Worm (Caenorhabditis elegans) whole organism, L1 larva: ENCODE data around the gene efn-3.

Source experiments
- C16A3.4 ChIP-seq: fragments of 150-350 bp; optimal IDR thresholded peaks from 2 replicates; lab custom pipeline; 2014; ENCODE audit warnings: missing biosample characterization, missing genetic modification characterization
- C34B4.2 ChIP-seq: sonication (generic microtip); optimal IDR thresholded peaks from 2 replicates; lab custom pipeline; 2017; ENCODE audit warnings: mild to moderate bottlenecking, missing genetic modification characterization, missing compliant biosample characterization
- aha-1 ChIP-seq: fragments of 150-350 bp; optimal IDR thresholded peaks from 2 replicates; lab custom pipeline; 2014; ENCODE audit warnings: missing biosample characterization, missing genetic modification characterization
- aly-2 ChIP-seq: fragments of 150-350 bp; optimal IDR thresholded peaks from 2 replicates; lab custom pipeline; 2014; ENCODE audit warnings: missing biosample characterization, missing genetic modification characterization
- ceh-8 ChIP-seq: fragments of 200-800 bp; sonication (Bioruptor generic); optimal IDR thresholded peaks from 2 replicates; lab custom pipeline; 2018; ENCODE audit warnings: mild to moderate bottlenecking, missing genetic modification characterization, moderate library complexity, missing compliant biosample characterization
- ceh-82 ChIP-seq, 3 experiments: fragments of 150-350 bp in 1 of 3; sonication (generic microtip) in 2 of 3; optimal IDR thresholded peaks; 2 replicates each; lab custom pipeline; 2014 to 2017; ENCODE audit warnings: missing biosample characterization in 3 of 3, missing genetic modification characterization in 3 of 3
- ces-1 ChIP-seq: fragments of 150-350 bp; optimal IDR thresholded peaks from 2 replicates; lab custom pipeline; 2014; ENCODE audit warnings: missing biosample characterization, missing genetic modification reagents, missing genetic modification characterization
- dpl-1 ChIP-seq, 3 experiments: fragments of 150-350 bp in 2 of 3; sonication (generic microtip) in 1 of 3; optimal IDR thresholded peaks; 2 replicates each; lab custom pipeline; 2014 to 2017; ENCODE audit warnings: missing biosample characterization in 3 of 3, missing genetic modification characterization in 3 of 3, missing genetic modification reagents in 3 of 3
- dsc-1 ChIP-seq: sonication (generic microtip); optimal IDR thresholded peaks from 2 replicates; lab custom pipeline; 2016; ENCODE audit warnings: mild to moderate bottlenecking, missing genetic modification characterization, missing compliant biosample characterization
- efl-3 ChIP-seq: fragments of 200-800 bp; sonication (Bioruptor generic); optimal IDR thresholded peaks from 2 replicates; lab custom pipeline; 2018; ENCODE audit warnings: mild to moderate bottlenecking, missing genetic modification characterization, missing compliant biosample characterization
- egl-13 ChIP-seq: sonication (generic microtip); optimal IDR thresholded peaks from 2 replicates; lab custom pipeline; 2016; ENCODE audit warnings: missing genotype, missing genetic modification reagents, missing genetic modification characterization, missing compliant biosample characterization
- elt-3 ChIP-seq, 6 experiments: fragments of 150-350 bp in 1 of 6; sonication (generic microtip); optimal IDR thresholded peaks; 2 replicates each; lab custom pipeline; 2017 to 2018; ENCODE audit warnings: missing biosample characterization in 6 of 6, missing genetic modification characterization in 6 of 6, inconsistent platforms in 1 of 6
- ets-5 ChIP-seq: fragments of 200-800 bp; sonication (Bioruptor generic); IDR thresholded peaks from 2 replicates; pipeline ENCODE4 v1.3.6; 2022; ENCODE audit warnings: missing genetic modification characterization, missing compliant biosample characterization
- fkh-4 ChIP-seq: sonication (generic microtip); optimal IDR thresholded peaks from 2 replicates; lab custom pipeline; 2016; ENCODE audit warnings: missing compliant biosample characterization, missing genetic modification characterization, borderline replicate concordance
- fos-1 ChIP-seq: fragments of 150-350 bp; optimal IDR thresholded peaks from 2 replicates; lab custom pipeline; 2014; ENCODE audit warnings: missing biosample characterization, missing genetic modification characterization
- hlh-17 ChIP-seq: fragments of 200-800 bp; sonication (Bioruptor generic); optimal IDR thresholded peaks from 2 replicates; lab custom pipeline; 2018; ENCODE audit warnings: missing genetic modification characterization, mild to moderate bottlenecking, missing compliant biosample characterization, moderate library complexity, borderline replicate concordance
- hpl-2 ChIP-seq: fragments of 150-350 bp; optimal IDR thresholded peaks from 2 replicates; lab custom pipeline; 2014; ENCODE audit warnings: missing biosample characterization, missing genetic modification reagents, missing genetic modification characterization
- irx-1 ChIP-seq: sonication (generic microtip); optimal IDR thresholded peaks from 2 replicates; lab custom pipeline; 2016; ENCODE audit warnings: missing genetic modification characterization, missing compliant biosample characterization
- lin-14 ChIP-seq: fragments of 200-800 bp; sonication (Bioruptor generic); optimal IDR thresholded peaks from 2 replicates; lab custom pipeline; 2018; ENCODE audit warnings: mild to moderate bottlenecking, missing genetic modification characterization, moderate library complexity, missing compliant biosample characterization
- lin-15B ChIP-seq: fragments of 150-350 bp; sonication (generic microtip); optimal IDR thresholded peaks from 3 replicates; lab custom pipeline; 2014; ENCODE audit warnings: missing biosample characterization, missing genetic modification characterization
- lin-35 ChIP-seq, 2 experiments: fragments of 150-350 bp; optimal IDR thresholded peaks; 2 replicates each; lab custom pipeline; 2014; ENCODE audit warnings: missing biosample characterization in 2 of 2, missing genetic modification characterization in 2 of 2, missing genetic modification reagents in 2 of 2
- lsy-2 ChIP-seq, 2 experiments: fragments of 150-350 bp; optimal IDR thresholded peaks; 2 replicates each; lab custom pipeline; 2014; ENCODE audit warnings: missing biosample characterization in 2 of 2, missing genetic modification characterization in 2 of 2
- mdl-1 ChIP-seq, 2 experiments: fragments of 150-350 bp; optimal IDR thresholded peaks; 2 replicates each; lab custom pipeline; 2014 to 2017; ENCODE audit warnings: missing biosample characterization in 2 of 2, missing genetic modification characterization in 2 of 2, inconsistent platforms in 1 of 2
- mef-2 ChIP-seq: fragments of 150-350 bp; optimal IDR thresholded peaks from 2 replicates; lab custom pipeline; 2014; ENCODE audit warnings: missing biosample characterization, missing genetic modification characterization
- mep-1 ChIP-seq: fragments of 150-350 bp; optimal IDR thresholded peaks from 2 replicates; lab custom pipeline; 2014; ENCODE audit warnings: missing biosample characterization, missing genetic modification characterization
- nhr-11 ChIP-seq: fragments of 150-350 bp; optimal IDR thresholded peaks from 2 replicates; lab custom pipeline; 2014; ENCODE audit warnings: missing biosample characterization, missing genetic modification characterization
- nhr-20 ChIP-seq: sonication (generic microtip); optimal IDR thresholded peaks from 2 replicates; lab custom pipeline; 2016; ENCODE audit warnings: mild to moderate bottlenecking, missing genetic modification characterization, missing compliant biosample characterization
- nhr-47 ChIP-seq: sonication (generic microtip); optimal IDR thresholded peaks from 2 replicates; lab custom pipeline; 2016; ENCODE audit warnings: mild to moderate bottlenecking, missing genetic modification characterization, moderate library complexity, missing compliant biosample characterization
- nhr-71 ChIP-seq: sonication (generic microtip); optimal IDR thresholded peaks from 2 replicates; lab custom pipeline; 2016; ENCODE audit warnings: mild to moderate bottlenecking, missing genetic modification characterization, moderate library complexity, missing compliant biosample characterization
- nhr-77 ChIP-seq: fragments of 150-350 bp; optimal IDR thresholded peaks from 2 replicates; lab custom pipeline; 2014; ENCODE audit warnings: missing biosample characterization, missing genetic modification characterization
- nhr-85 ChIP-seq: sonication (generic microtip); peaks from one replicate; lab custom pipeline; 2016; ENCODE audit warnings: missing genetic modification characterization, inconsistent platforms, missing compliant biosample characterization
- nhr-90 ChIP-seq: sonication (generic microtip); optimal IDR thresholded peaks from 2 replicates; lab custom pipeline; 2016; ENCODE audit warnings: mild to moderate bottlenecking, missing genetic modification characterization, missing compliant biosample characterization; ENCODE audit not compliant: poor library complexity
- pax-3 ChIP-seq: fragments of 200-800 bp; sonication (Bioruptor generic); optimal IDR thresholded peaks from 2 replicates; lab custom pipeline; 2018; ENCODE audit warnings: mild to moderate bottlenecking, missing genetic modification characterization, moderate library complexity, missing compliant biosample characterization
- rnt-1 ChIP-seq: sonication (generic microtip); optimal IDR thresholded peaks from 2 replicates; lab custom pipeline; 2016; ENCODE audit warnings: mild to moderate bottlenecking, missing genetic modification characterization, moderate library complexity, missing compliant biosample characterization
- tbx-2 ChIP-seq: sonication (generic microtip); optimal IDR thresholded peaks from 2 replicates; lab custom pipeline; 2016; ENCODE audit warnings: missing genetic modification characterization, missing compliant biosample characterization
- tlp-1 ChIP-seq: fragments of 150-350 bp; optimal IDR thresholded peaks from 2 replicates; lab custom pipeline; 2014; ENCODE audit warnings: missing biosample characterization, missing genetic modification characterization
- unc-30 ChIP-seq: sonication (generic microtip); optimal IDR thresholded peaks from 2 replicates; lab custom pipeline; 2017; ENCODE audit warnings: missing biosample characterization, missing genetic modification characterization
- unc-62 ChIP-seq: fragments of 150-350 bp; optimal IDR thresholded peaks from 2 replicates; lab custom pipeline; 2014; ENCODE audit warnings: missing biosample characterization, missing genetic modification reagents, missing genetic modification characterization
- unc-98 ChIP-seq: fragments of 200-800 bp; sonication (Bioruptor generic); IDR thresholded peaks from 2 replicates; pipeline ENCODE4 v1.3.6; 2022; ENCODE audit warnings: missing genetic modification characterization, missing compliant biosample characterization
- vab-15 ChIP-seq: sonication (generic microtip); optimal IDR thresholded peaks from 2 replicates; lab custom pipeline; 2017; ENCODE audit warnings: missing genotype, mild to moderate bottlenecking, missing genetic modification characterization, missing compliant biosample characterization
- xbp-1 ChIP-seq: sonication (generic microtip); optimal IDR thresholded peaks from 2 replicates; lab custom pipeline; 2016; ENCODE audit warnings: missing genetic modification characterization, missing compliant biosample characterization
- zag-1 ChIP-seq: fragments of 150-350 bp; optimal IDR thresholded peaks from 2 replicates; lab custom pipeline; 2014; ENCODE audit warnings: missing biosample characterization, missing genetic modification characterization
- ztf-11 ChIP-seq, 2 experiments: sonication (generic microtip); optimal IDR thresholded peaks; 2 replicates each; lab custom pipeline; 2016 to 2017; ENCODE audit warnings: missing genetic modification characterization in 2 of 2, missing biosample characterization in 1 of 2, missing compliant biosample characterization in 1 of 2

Gene efn-3

DNA sequence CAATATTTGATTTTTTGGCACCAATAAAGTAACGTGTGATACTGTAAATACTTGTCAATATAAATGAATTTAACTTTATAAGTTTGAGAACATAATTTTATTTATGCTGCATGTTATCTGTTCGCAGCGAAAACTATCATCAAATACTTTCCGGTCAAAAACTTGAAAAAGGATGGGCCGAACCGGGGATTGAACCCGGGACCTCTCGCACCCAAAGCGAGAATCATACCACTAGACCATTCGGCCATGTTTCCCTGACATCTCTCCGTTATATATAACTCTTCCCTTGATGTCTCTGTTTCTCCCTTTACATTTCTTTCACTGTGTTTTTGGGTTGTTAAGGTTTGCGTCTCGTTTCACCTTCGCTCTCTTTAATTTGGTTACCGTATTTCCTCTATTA is 34.5 kb upstream of the efn-3 start (continued):
- no peak for TF ChIP-seq nhr-11
- peak in 1 of 3 experiments; percentile 19 for TF ChIP-seq dpl-1 (GFP tag; optimal IDR thresholded peaks at IDR 0.05; lab: Kevin White, UChicago)
- TF ChIP-seq vab-15: no peak
- TF ChIP-seq nhr-85 (tag; lab: Kevin White, UChicago): peak; percentile 62
- TF ChIP-seq ztf-11 (tag; optimal IDR thresholded peaks at IDR 0.05; lab: Kevin White, UChicago): peak in 1 of 2 experiments; percentile 32
- no peak for TF ChIP-seq aly-2
- TF ChIP-seq tbx-2 (tag; lab: Kevin White, UChicago): peak; percentile 29
- TF ChIP-seq lin-14 (GFP tag; lab: Kevin White, UChicago): peak; percentile 59
- peak; percentile 64 for TF ChIP-seq nhr-71 (tag; lab: Kevin White, UChicago)
- TF ChIP-seq dsc-1 (tag; lab: Kevin White, UChicago): peak; percentile 67
- TF ChIP-seq mdl-1 (tag; optimal IDR thresholded peaks at IDR 0.05; lab: Kevin White, UChicago): peak in 1 of 2 experiments; percentile 55
- peak; percentile 62 for TF ChIP-seq nhr-90
- peak; percentile 39 for TF ChIP-seq rnt-1
- TF ChIP-seq irx-1 (tag; lab: Kevin White, UChicago): peak; percentile 39
- TF ChIP-seq ceh-82 (tag; optimal IDR thresholded peaks at IDR 0.05; lab: Kevin White, UChicago): peak in 2 of 3 experiments; percentile 6 to 46
- peak; percentile 5 for TF ChIP-seq pax-3
- TF ChIP-seq mep-1 (tag; lab: Kevin White, UChicago): peak; percentile 50
- TF ChIP-seq hlh-17: no peak
- no peak for TF ChIP-seq ces-1 (GFP tag; lab: Kevin White, UChicago)
- peak; percentile 61 for TF ChIP-seq nhr-20 (tag; lab: Kevin White, UChicago)

DNA sequence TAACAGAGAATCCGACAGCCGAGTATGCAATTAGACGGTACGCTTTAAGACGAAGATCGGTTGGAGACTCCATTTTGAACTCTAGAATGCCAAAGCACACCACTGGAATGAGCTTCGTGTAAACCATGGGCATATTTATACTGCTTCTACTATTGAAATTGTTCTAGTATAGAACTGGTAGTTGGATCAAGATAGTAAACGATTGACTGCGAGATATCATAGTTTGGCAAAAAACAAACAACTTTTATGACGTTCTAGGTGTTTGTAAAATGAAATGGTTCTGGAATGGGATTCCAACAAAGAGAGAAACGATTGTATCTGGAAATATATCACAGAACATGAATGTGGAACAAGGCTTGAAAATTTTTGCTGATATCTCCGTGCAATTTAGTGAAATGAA is 33.7 kb upstream of the efn-3 start, which contains the start of gene col-185:
TSS of gene col-185 (minus strand) at position 101 of the 400 bp plus-strand sequence.
- TF ChIP-seq unc-30 (tag; lab: Kevin White, UChicago) (no peak), hlh-17 (no peak), ets-5 (GFP tag; lab: Robert Waterston, UW) (no peak), ceh-8 (GFP tag; lab: Kevin White, UChicago) (no peak), lin-35 (GFP tag; optimal IDR thresholded peaks at IDR 0.05; lab: Kevin White, UChicago) (no peak), C34B4.2 (tag; lab: Kevin White, UChicago) (no peak), fos-1 (no peak), lsy-2 (tag; optimal IDR thresholded peaks at IDR 0.05; lab: Kevin White, UChicago) (no peak), elt-3 (tag; optimal IDR thresholded peaks at IDR 0.05; lab: Kevin White, UChicago) (no peak), xbp-1 (tag; lab: Kevin White, UChicago) (no peak), lin-15B (tag; lab: Kevin White, UChicago) (no peak), egl-13 (tag; lab: Kevin White, UChicago) (no peak), nhr-77 (no peak), unc-98 (no peak), lin-14 (GFP tag; lab: Kevin White, UChicago) (no peak), tlp-1 (tag; lab: Kevin White, UChicago) (no peak), mdl-1 (tag; optimal IDR thresholded peaks at IDR 0.05; lab: Kevin White, UChicago) (no peak), unc-62 (GFP tag; lab: Kevin White, UChicago) (no peak), nhr-47 (tag; lab: Kevin White, UChicago) (no peak)

DNA sequence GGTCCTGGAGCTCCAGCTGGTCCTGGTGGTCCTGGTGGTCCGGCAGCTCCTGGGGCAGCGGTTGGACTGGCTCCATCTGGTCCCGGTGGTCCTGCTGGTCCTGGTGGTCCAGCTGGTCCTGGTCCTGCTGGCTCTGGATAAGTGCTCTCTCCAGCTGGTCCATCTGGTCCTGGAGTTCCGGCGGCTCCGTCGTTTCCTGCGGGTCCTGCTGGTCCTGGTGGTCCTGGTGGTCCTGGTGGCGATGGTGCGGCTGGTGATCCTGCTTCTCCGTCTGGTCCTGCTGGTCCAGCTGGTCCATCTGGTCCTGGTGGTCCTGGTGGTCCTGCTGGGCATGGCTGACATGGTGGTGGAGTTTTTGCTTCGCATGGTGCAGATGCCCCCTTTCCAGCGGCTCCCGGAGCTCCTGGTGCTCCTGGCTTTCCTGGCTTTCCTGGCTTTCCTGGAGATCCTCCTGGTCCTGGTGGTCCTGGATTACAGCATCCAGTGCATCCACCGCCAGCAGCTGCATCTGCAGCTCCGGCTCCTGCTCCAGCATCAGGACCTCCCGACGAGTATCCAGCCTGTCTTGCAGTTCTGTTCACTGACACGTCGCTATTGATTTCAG is 33.1 kb upstream of the efn-3 start:
- TF ChIP-seq mdl-1 (tag; optimal IDR thresholded peaks at IDR 0.05; lab: Kevin White, UChicago): no peak
- no peak for TF ChIP-seq rnt-1
- no peak for TF ChIP-seq nhr-90
- TF ChIP-seq aha-1 (tag; lab: Kevin White, UChicago): no peak
- TF ChIP-seq vab-15: no peak
- TF ChIP-seq zag-1 (tag; lab: Kevin White, UChicago): no peak
- no peak for TF ChIP-seq lin-15B (tag; lab: Kevin White, UChicago)
- TF ChIP-seq unc-98: no peak
- TF ChIP-seq ztf-11 (tag; optimal IDR thresholded peaks at IDR 0.05; lab: Kevin White, UChicago): no peak
- TF ChIP-seq C16A3.4: no peak
- TF ChIP-seq hpl-2 (GFP tag; lab: Kevin White, UChicago): no peak
- no peak for TF ChIP-seq dsc-1 (tag; lab: Kevin White, UChicago)
- no peak for TF ChIP-seq mef-2 (tag; lab: Kevin White, UChicago)
- TF ChIP-seq efl-3 (GFP tag; lab: Kevin White, UChicago): no peak
- no peak for TF ChIP-seq ces-1 (GFP tag; lab: Kevin White, UChicago)
- TF ChIP-seq lin-14 (GFP tag; lab: Kevin White, UChicago): no peak
- no peak for TF ChIP-seq nhr-20 (tag; lab: Kevin White, UChicago)
- no peak for TF ChIP-seq fkh-4 (tag; lab: Kevin White, UChicago)
